Fruit fly (Drosophila melanogaster) whole organism, embryonic: ENCODE data around the gene CG31076.

Source experiments
- Bgb ChIP-seq: fragments of 200-800 bp; sonication (Bioruptor generic); IDR thresholded peaks from 2 replicates; pipeline ENCODE4 v1.3.6; 2022; ENCODE audit warnings: missing biosample characterization, missing genetic modification characterization; ENCODE audit not compliant: partially characterized antibody
- CG10209 ChIP-seq: fragments of 200-800 bp; sonication (Bioruptor generic); optimal IDR thresholded peaks from 3 replicates; lab custom pipeline; 2017; ENCODE audit warnings: missing biosample characterization, mild to moderate bottlenecking, missing genetic modification characterization, missing genetic modification reagents
- CG10654 ChIP-seq: fragments of 200-800 bp; sonication (Bioruptor generic); optimal IDR thresholded peaks from 2 replicates; lab custom pipeline; 2016; ENCODE audit warnings: missing biosample characterization, missing genetic modification characterization
- CG11093 ChIP-seq: fragments of 200-800 bp; sonication (Bioruptor generic); IDR thresholded peaks from 3 replicates; pipeline ENCODE4 v1.3.6; 2022; ENCODE audit warnings: missing biosample characterization, missing genetic modification characterization
- CG11504 ChIP-seq: fragments of 200-800 bp; sonication (Bioruptor generic); optimal IDR thresholded peaks from 3 replicates; lab custom pipeline; 2019; ENCODE audit warnings: missing biosample characterization, mild to moderate bottlenecking, missing genetic modification characterization, moderate library complexity
- CG12104 ChIP-seq: fragments of 200-800 bp; sonication (Bioruptor generic); optimal IDR thresholded peaks from 3 replicates; lab custom pipeline; 2016; ENCODE audit warnings: missing biosample characterization, missing genetic modification characterization
- CG12391 ChIP-seq: fragments of 200-800 bp; sonication (Bioruptor generic); optimal IDR thresholded peaks from 3 replicates; lab custom pipeline; 2018; ENCODE audit warnings: missing biosample characterization, mild to moderate bottlenecking, missing genetic modification characterization, moderate library complexity
- CG15073 ChIP-seq: fragments of 200-800 bp; sonication (Bioruptor generic); optimal IDR thresholded peaks from 2 replicates; lab custom pipeline; 2016; ENCODE audit warnings: missing biosample characterization, missing genetic modification characterization
- CG17612 ChIP-seq: fragments of 200-800 bp; sonication (Bioruptor generic); IDR thresholded peaks from 2 replicates; pipeline ENCODE4 v1.3.6; 2022; ENCODE audit warnings: missing biosample characterization, missing genetic modification characterization
- CG17912 ChIP-seq: fragments of 200-800 bp; sonication (Bioruptor generic); optimal IDR thresholded peaks from 2 replicates; lab custom pipeline; 2018; ENCODE audit warnings: missing biosample characterization, mild to moderate bottlenecking, missing genetic modification characterization
- CG18262 ChIP-seq: fragments of 200-800 bp; optimal IDR thresholded peaks from 3 replicates; lab custom pipeline; 2019; ENCODE audit warnings: missing biosample characterization, mild to moderate bottlenecking, missing genetic modification characterization, moderate library complexity
- CG18764 ChIP-seq: fragments of 200-800 bp; sonication (Bioruptor generic); optimal IDR thresholded peaks from 3 replicates; lab custom pipeline; 2016; ENCODE audit warnings: missing biosample characterization, missing genetic modification characterization
- CG32532 ChIP-seq: fragments of 200-800 bp; sonication (Bioruptor generic); IDR thresholded peaks from 2 replicates; pipeline ENCODE4 v1.3.6; 2022; ENCODE audit warnings: missing biosample characterization, missing genetic modification characterization
- CG32767 ChIP-seq: fragments of 200-800 bp; sonication (Bioruptor generic); IDR thresholded peaks from 2 replicates; pipeline ENCODE4 v1.3.6; 2022; ENCODE audit warnings: missing biosample characterization, missing genetic modification characterization
- CG34224 ChIP-seq: fragments of 200-800 bp; sonication (Bioruptor generic); IDR thresholded peaks from 3 replicates; pipeline ENCODE4 v1.3.6; 2022; ENCODE audit warnings: missing biosample characterization, missing genetic modification characterization; ENCODE audit not compliant: partially characterized antibody
- CG34376 ChIP-seq: fragments of 200-800 bp; sonication (Bioruptor generic); optimal IDR thresholded peaks from 2 replicates; lab custom pipeline; 2018; ENCODE audit warnings: missing biosample characterization, mild to moderate bottlenecking, missing genetic modification characterization
- CG34422 ChIP-seq: fragments of 200-800 bp; sonication (Bioruptor generic); IDR thresholded peaks from 3 replicates; pipeline ENCODE4 v1.3.6; 2022; ENCODE audit warnings: missing biosample characterization, missing genetic modification characterization
- CG3838 ChIP-seq: fragments of 200-800 bp; sonication (Bioruptor generic); optimal IDR thresholded peaks from 3 replicates; lab custom pipeline; 2016; ENCODE audit warnings: missing biosample characterization, missing genetic modification characterization
- CG4360 ChIP-seq: fragments of 200-800 bp; sonication (Bioruptor generic); IDR thresholded peaks from 2 replicates; pipeline ENCODE4 v1.3.6; 2022; ENCODE audit warnings: missing biosample characterization, missing genetic modification characterization
- CG6175 ChIP-seq: fragments of 200-800 bp; sonication (Bioruptor generic); IDR thresholded peaks from 3 replicates; pipeline ENCODE4 v1.3.6; 2022; ENCODE audit warnings: missing biosample characterization, missing genetic modification characterization
- CG6272 ChIP-seq: fragments of 200-800 bp; sonication (Bioruptor generic); IDR thresholded peaks from 2 replicates; pipeline ENCODE4 v1.3.6; 2022; ENCODE audit warnings: missing biosample characterization, missing genetic modification characterization
- CG7928 ChIP-seq: fragments of 200-800 bp; sonication (Bioruptor generic); optimal IDR thresholded peaks from 2 replicates; lab custom pipeline; 2017; ENCODE audit warnings: missing biosample characterization, mild to moderate bottlenecking, missing genetic modification characterization
- CG8924 ChIP-seq: fragments of 200-800 bp; optimal IDR thresholded peaks from 3 replicates; lab custom pipeline; 2019; ENCODE audit warnings: missing biosample characterization, mild to moderate bottlenecking, missing genetic modification characterization, moderate library complexity
- CG9215 ChIP-seq: fragments of 200-800 bp; sonication (Bioruptor generic); IDR thresholded peaks from 2 replicates; pipeline ENCODE4 v1.3.6; 2022; ENCODE audit warnings: missing biosample characterization, missing genetic modification characterization
- CkIIα-i1 ChIP-seq: fragments of 200-800 bp; sonication (Bioruptor generic); IDR thresholded peaks from 2 replicates; pipeline ENCODE4 v1.3.6; 2022; ENCODE audit warnings: missing biosample characterization, missing genetic modification characterization
- Dbx ChIP-seq: fragments of 200-800 bp; sonication (Bioruptor generic); IDR thresholded peaks from 3 replicates; pipeline ENCODE4 v1.3.6; 2022; ENCODE audit warnings: missing biosample characterization, missing genetic modification characterization
- Dref ChIP-seq: fragments of 200-800 bp; sonication (Bioruptor generic); IDR thresholded peaks from 2 replicates; pipeline ENCODE4 v1.3.6; 2022; ENCODE audit warnings: missing biosample characterization, missing genetic modification characterization
- ERR ChIP-seq: fragments of 200-800 bp; sonication (Bioruptor generic); optimal IDR thresholded peaks from 2 replicates; lab custom pipeline; 2016; ENCODE audit warnings: missing biosample characterization, missing genetic modification characterization
- Hr39 ChIP-seq: fragments of >200 bp; optimal IDR thresholded peaks from 2 replicates; lab custom pipeline; 2017
- Sry-β ChIP-seq: fragments of 200-800 bp; sonication (Bioruptor generic); optimal IDR thresholded peaks from 2 replicates; lab custom pipeline; 2018; ENCODE audit warnings: missing biosample characterization, mild to moderate bottlenecking, missing genetic modification characterization, moderate library complexity
- Taf1 ChIP-seq: fragments of 200-800 bp; sonication (Bioruptor generic); IDR thresholded peaks from 2 replicates; pipeline ENCODE4 v1.3.6; 2022; ENCODE audit warnings: missing biosample characterization, missing genetic modification characterization
- Usf ChIP-seq: fragments of 200-800 bp; sonication (Bioruptor generic); optimal IDR thresholded peaks from 2 replicates; lab custom pipeline; 2017; ENCODE audit warnings: missing genotype, missing biosample characterization, missing genetic modification characterization
- Vsx1 ChIP-seq: fragments of 200-800 bp; sonication (Bioruptor generic); optimal IDR thresholded peaks from 2 replicates; lab custom pipeline; 2017; ENCODE audit warnings: missing biosample characterization, mild to moderate bottlenecking, missing genetic modification characterization, missing genetic modification reagents
- YL-1 ChIP-seq: fragments of 200-800 bp; sonication (Bioruptor generic); optimal IDR thresholded peaks from 3 replicates; lab custom pipeline; 2017; ENCODE audit warnings: missing biosample characterization, mild to moderate bottlenecking, missing genetic modification characterization
- cato ChIP-seq: fragments of 200-800 bp; sonication (Bioruptor generic); optimal IDR thresholded peaks from 2 replicates; lab custom pipeline; 2016; ENCODE audit warnings: missing biosample characterization, missing genetic modification characterization, borderline replicate concordance
- dan ChIP-seq: fragments of 200-800 bp; sonication (Bioruptor generic); IDR thresholded peaks from 2 replicates; pipeline ENCODE4 v1.3.6; 2022; ENCODE audit warnings: missing biosample characterization, missing genetic modification characterization
- dmrt11E ChIP-seq: fragments of 200-800 bp; sonication (Bioruptor generic); optimal IDR thresholded peaks from 3 replicates; lab custom pipeline; 2018; ENCODE audit warnings: missing biosample characterization, mild to moderate bottlenecking, missing genetic modification characterization, moderate library complexity
- esg ChIP-seq: fragments of 200-800 bp; sonication (Bioruptor generic); conservative IDR thresholded peaks from 2 replicates; pipeline ENCODE4 v1.3.6; 2022; ENCODE audit warnings: missing biosample characterization, missing genetic modification characterization
- eyg ChIP-seq: fragments of 200-800 bp; sonication (Bioruptor generic); optimal IDR thresholded peaks from 3 replicates; lab custom pipeline; 2016; ENCODE audit warnings: missing biosample characterization, missing genetic modification characterization
- fd3F ChIP-seq: fragments of 200-800 bp; sonication (Bioruptor generic); optimal IDR thresholded peaks from 2 replicates; lab custom pipeline; 2018; ENCODE audit warnings: missing biosample characterization, mild to moderate bottlenecking, missing genetic modification characterization, moderate library complexity
- gce ChIP-seq: fragments of 200-800 bp; sonication (Bioruptor generic); IDR thresholded peaks from 3 replicates; pipeline ENCODE4 v1.3.6; 2022; ENCODE audit warnings: missing biosample characterization, missing genetic modification characterization
- grau ChIP-seq: fragments of 200-800 bp; optimal IDR thresholded peaks from 3 replicates; lab custom pipeline; 2019; ENCODE audit warnings: missing biosample characterization, mild to moderate bottlenecking, missing genetic modification characterization, moderate library complexity
- hbn ChIP-seq: fragments of 200-800 bp; sonication (Bioruptor generic); IDR thresholded peaks from 2 replicates; pipeline ENCODE4 v1.3.6; 2022; ENCODE audit warnings: missing biosample characterization, missing genetic modification characterization; ENCODE audit not compliant: partially characterized antibody
- hth ChIP-seq: fragments of >200 bp; optimal IDR thresholded peaks from 2 replicates; lab custom pipeline; 2017; ENCODE audit warnings: inconsistent platforms
- klu ChIP-seq: fragments of 200-800 bp; sonication (Bioruptor generic); IDR thresholded peaks from 2 replicates; pipeline ENCODE4 v1.3.6; 2022; ENCODE audit warnings: missing biosample characterization, missing genetic modification characterization
- lbe ChIP-seq: fragments of 200-800 bp; sonication (Bioruptor generic); optimal IDR thresholded peaks from 2 replicates; lab custom pipeline; 2016; ENCODE audit warnings: missing biosample characterization, mild to moderate bottlenecking, missing genetic modification characterization
- lola ChIP-seq, 3 experiments: fragments of >200 bp in 2 of 3; fragments of 200-800 bp in 1 of 3; sonication (Bioruptor generic) in 1 of 3; optimal IDR thresholded peaks; 2 replicates each; lab custom pipeline; 2017 to 2019; ENCODE audit warnings: missing biosample characterization in 3 of 3, missing genetic modification characterization in 3 of 3, mild to moderate bottlenecking in 1 of 3, moderate library complexity in 1 of 3
- pnt ChIP-seq: fragments of 200-800 bp; sonication (Bioruptor generic); optimal IDR thresholded peaks from 3 replicates; lab custom pipeline; 2016; ENCODE audit warnings: missing biosample characterization, missing genetic modification characterization
- sc ChIP-seq, 3 experiments: fragments of >200 bp in 2 of 3; fragments of 200-800 bp in 1 of 3; sonication (Bioruptor generic) in 1 of 3; optimal IDR thresholded peaks; 2 replicates in 2 of 3; 3 replicates in 1 of 3; lab custom pipeline; 2017; ENCODE audit warnings: mild to moderate bottlenecking in 1 of 3, missing biosample characterization in 1 of 3, missing genetic modification characterization in 1 of 3, missing genetic modification reagents in 1 of 3
- tio ChIP-seq: fragments of 200-800 bp; sonication (Bioruptor generic); optimal IDR thresholded peaks from 2 replicates; lab custom pipeline; 2017; ENCODE audit warnings: missing biosample characterization, missing genetic modification characterization, inconsistent platforms
- yki ChIP-seq: fragments of >200 bp; optimal IDR thresholded peaks from 3 replicates; lab custom pipeline; 2018

The CG31076 gene

DNA sequence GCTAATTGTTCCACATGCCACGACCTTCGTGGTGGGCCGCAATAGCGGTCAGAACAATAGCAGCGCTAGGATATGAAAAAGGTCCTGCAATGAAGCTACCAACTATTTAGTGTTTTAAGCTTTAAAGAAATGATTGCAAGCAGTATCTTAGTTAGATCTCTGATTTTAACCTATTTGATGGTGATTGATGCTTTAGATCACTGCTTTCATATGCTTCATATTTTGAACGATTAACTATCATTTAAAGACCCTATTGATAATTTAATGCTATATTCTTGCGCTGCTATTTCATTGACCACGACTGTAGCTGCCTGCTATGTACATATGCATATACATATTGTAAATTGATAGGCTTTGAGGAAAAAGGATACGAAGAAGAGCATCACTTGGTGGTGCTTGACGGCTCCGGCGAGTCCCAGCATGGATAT is 25.9 kb downstream of the CG31076 start (continued):
- peak; percentile 38; the same call in 1 of the 2 replicates for TF ChIP-seq klu
- TF ChIP-seq cato (GFP tag; lab: Kevin White, UChicago) = no peak
- peak; percentile 75 for TF ChIP-seq CG32532 (GFP tag; lab: Robert Waterston, UW)
- TF ChIP-seq CG32767 (GFP tag; lab: Robert Waterston, UW) = no peak
- TF ChIP-seq hth = no peak
- TF ChIP-seq CG34422 (GFP tag; lab: Robert Waterston, UW) = no peak
- peak; percentile 74 for TF ChIP-seq CG18764 (GFP tag; lab: Kevin White, UChicago)
- no peak for TF ChIP-seq CG34224
- peak; percentile 43; the same call in 1 of the 2 replicates for TF ChIP-seq CG9215 (GFP tag; lab: Robert Waterston, UW)
- no peak for TF ChIP-seq Bgb
- TF ChIP-seq Dbx = peak; percentile 32; the same call in 1 of the 3 replicates
- no peak for TF ChIP-seq CkIIα-i1 (GFP tag; lab: Robert Waterston, UW)
- no peak for TF ChIP-seq sc (optimal IDR thresholded peaks at IDR 0.05; lab: Kevin White, UChicago)
- no peak for TF ChIP-seq sc (GFP tag; optimal IDR thresholded peaks at IDR 0.05; lab: Kevin White, UChicago)
- no peak for TF ChIP-seq CG17912 (GFP tag; lab: Kevin White, UChicago)
- no peak for TF ChIP-seq YL-1 (GFP tag; lab: Kevin White, UChicago)
- TF ChIP-seq tio (GFP tag; lab: Kevin White, UChicago) = peak; percentile 45
- TF ChIP-seq grau (tag; lab: Kevin White, UChicago) = peak; percentile 59
- peak; percentile 5 for TF ChIP-seq CG10654 (GFP tag; lab: Kevin White, UChicago)
- TF ChIP-seq CG11093 (GFP tag; lab: Robert Waterston, UW) = peak; percentile 56; the same call in 1 of the 3 replicates
- no peak for TF ChIP-seq Sry-β
- TF ChIP-seq CG10209 (GFP tag; lab: Kevin White, UChicago) = peak; percentile 35
- peak; percentile 48; the same call in 1 of the 2 replicates for TF ChIP-seq Taf1 (GFP tag; lab: Robert Waterston, UW)
- TF ChIP-seq CG18262 = peak; percentile 78
- peak; percentile 86 for TF ChIP-seq CG11504 (tag; lab: Kevin White, UChicago)
- no peak for TF ChIP-seq CG4360 (GFP tag; lab: Robert Waterston, UW)
- TF ChIP-seq CG12104 (GFP tag; lab: Kevin White, UChicago) = peak; percentile 79
- TF ChIP-seq lbe = no peak
- no peak for TF ChIP-seq Hr39
- no peak for TF ChIP-seq CG15073
- no peak for TF ChIP-seq dan
- no peak for TF ChIP-seq CG34376
- no peak; the same call in 2 of the 3 replicates for TF ChIP-seq gce (GFP tag; lab: Robert Waterston, UW)
- TF ChIP-seq hbn = 0 out of 2 replicates have a peak, but pooled peaks have one; percentile 24
- TF ChIP-seq CG17612 (GFP tag; lab: Robert Waterston, UW) = no peak
- TF ChIP-seq fd3F (GFP tag; lab: Kevin White, UChicago) = peak; percentile 22
- TF ChIP-seq Vsx1 (GFP tag; lab: Kevin White, UChicago) = no peak
- TF ChIP-seq CG6175 = no peak
- TF ChIP-seq Usf (GFP tag; lab: Kevin White, UChicago) = no peak
- TF ChIP-seq yki = no peak
- peak in 1 of 3 experiments; percentile 16 for TF ChIP-seq lola (GFP tag; optimal IDR thresholded peaks at IDR 0.05; lab: Kevin White, UChicago)
- TF ChIP-seq Dref = no peak
- peak; percentile 35 for TF ChIP-seq dmrt11E
- peak; percentile 60 for TF ChIP-seq ERR (GFP tag; lab: Kevin White, UChicago)
- TF ChIP-seq CG8924 (tag; lab: Kevin White, UChicago) = peak; percentile 79
- TF ChIP-seq CG3838 (GFP tag; lab: Kevin White, UChicago) = no peak
- peak; percentile 46 for TF ChIP-seq pnt
- TF ChIP-seq esg (GFP tag; lab: Robert Waterston, UW) = no peak; the same call in 1 of the 2 replicates
- no peak for TF ChIP-seq CG7928 (GFP tag; lab: Kevin White, UChicago)
- TF ChIP-seq eyg (GFP tag; lab: Kevin White, UChicago) = no peak
- peak; percentile 32 for TF ChIP-seq CG12391 (tag; lab: Kevin White, UChicago)
- TF ChIP-seq CG6272 (GFP tag; lab: Robert Waterston, UW) = no peak
